Fruit fly (Drosophila melanogaster) whole organism, adult: Measurements from ENCODE around the gene CSN8.
A peak's percentile ranks its signal among the peaks of the same experiment; 100 is the strongest.

Experiments used
- CG11617 ChIP-seq: fragments of 200-800 bp; sonication (Bioruptor generic); optimal IDR thresholded peaks from 2 replicates; lab custom pipeline; 2017; ENCODE audit warnings: mild to moderate bottlenecking, missing biosample characterization, missing genetic modification reagents, missing genetic modification characterization
- CG12768 ChIP-seq: fragments of 200-800 bp; sonication (Bioruptor generic); optimal IDR thresholded peaks from 2 replicates; lab custom pipeline; 2017; ENCODE audit warnings: missing biosample characterization, missing genetic modification characterization, mild to moderate bottlenecking, moderate library complexity, missing genetic modification reagents
- CG14711 ChIP-seq: fragments of 200-800 bp; sonication (Bioruptor generic); optimal IDR thresholded peaks from 2 replicates; lab custom pipeline; 2018; ENCODE audit warnings: missing biosample characterization, mild to moderate bottlenecking, missing genetic modification characterization, moderate library complexity
- CG1620 ChIP-seq: fragments of 200-800 bp; sonication (Bioruptor generic); optimal IDR thresholded peaks from 2 replicates; lab custom pipeline; 2016; ENCODE audit warnings: missing biosample characterization, missing genetic modification characterization
- CG33017 ChIP-seq: fragments of 200-800 bp; sonication (Bioruptor generic); optimal IDR thresholded peaks from 2 replicates; lab custom pipeline; 2018; ENCODE audit warnings: missing biosample characterization, mild to moderate bottlenecking, missing genetic modification characterization, moderate library complexity
- CG5204 ChIP-seq: fragments of 200-800 bp; sonication (Bioruptor generic); optimal IDR thresholded peaks from 2 replicates; lab custom pipeline; 2016; ENCODE audit warnings: missing biosample characterization, missing genetic modification characterization
- CG7045 ChIP-seq: fragments of 200-800 bp; sonication (Bioruptor generic); optimal IDR thresholded peaks from 2 replicates; lab custom pipeline; 2017; ENCODE audit warnings: missing biosample characterization, mild to moderate bottlenecking, missing genetic modification characterization
- CG7101 ChIP-seq: fragments of 200-800 bp; sonication (Bioruptor generic); optimal IDR thresholded peaks from 2 replicates; lab custom pipeline; 2018; ENCODE audit warnings: missing biosample characterization, mild to moderate bottlenecking, missing genetic modification characterization, moderate library complexity
- Clk ChIP-seq: fragments of 200-800 bp; sonication (Bioruptor generic); optimal IDR thresholded peaks from 2 replicates; lab custom pipeline; 2017; ENCODE audit warnings: missing biosample characterization, missing genetic modification characterization
- Crg-1 ChIP-seq: fragments of 200-800 bp; sonication (Bioruptor generic); optimal IDR thresholded peaks from 2 replicates; lab custom pipeline; 2016; ENCODE audit warnings: missing biosample characterization, missing genetic modification characterization
- Hr96 ChIP-seq: fragments of 200-800 bp; sonication (Bioruptor generic); optimal IDR thresholded peaks from 2 replicates; lab custom pipeline; 2016; ENCODE audit warnings: missing biosample characterization, missing genetic modification characterization
- Mnt ChIP-seq: fragments of 200-800 bp; sonication (Bioruptor generic); optimal IDR thresholded peaks from 2 replicates; lab custom pipeline; 2016; ENCODE audit warnings: missing biosample characterization, mild to moderate bottlenecking, missing genetic modification characterization
- bab1 ChIP-seq: fragments of 200-800 bp; sonication (Bioruptor generic); optimal IDR thresholded peaks from 3 replicates; lab custom pipeline; 2019; ENCODE audit warnings: missing biosample characterization, mild to moderate bottlenecking, missing genetic modification characterization, moderate library complexity
- cic ChIP-seq: fragments of 200-800 bp; sonication (Bioruptor generic); optimal IDR thresholded peaks from 2 replicates; lab custom pipeline; 2017; ENCODE audit warnings: missing biosample characterization, mild to moderate bottlenecking, missing genetic modification characterization, moderate library complexity
- cnc ChIP-seq, 2 experiments: fragments of >200 bp; optimal IDR thresholded peaks; 2 replicates each; lab custom pipeline; 2017
- kay ChIP-seq: fragments of 200-800 bp; sonication (Bioruptor generic); peaks from one replicate; lab custom pipeline; 2016; ENCODE audit warnings: missing biosample characterization, missing genetic modification characterization, borderline replicate concordance
- ovo ChIP-seq: fragments of 200-800 bp; sonication (Bioruptor generic); optimal IDR thresholded peaks from 2 replicates; lab custom pipeline; 2016; ENCODE audit warnings: missing biosample characterization, missing genetic modification characterization
- pad ChIP-seq: fragments of 200-800 bp; sonication (Bioruptor generic); optimal IDR thresholded peaks from 3 replicates; lab custom pipeline; 2017; ENCODE audit warnings: missing biosample characterization, missing genetic modification characterization, mild to moderate bottlenecking, moderate library complexity, missing genetic modification reagents
- tj ChIP-seq: fragments of 200-800 bp; sonication (Bioruptor generic); optimal IDR thresholded peaks from 3 replicates; lab custom pipeline; 2017; ENCODE audit warnings: missing biosample characterization, mild to moderate bottlenecking, missing genetic modification characterization, moderate library complexity
- toe ChIP-seq: fragments of 200-800 bp; sonication (Bioruptor generic); optimal IDR thresholded peaks from 2 replicates; lab custom pipeline; 2016; ENCODE audit warnings: missing biosample characterization, missing genetic modification characterization

Gene CSN8

dm6 chr2L:8372248-8372647, 7.6 kb downstream of the CSN8 start:
- TF ChIP-seq cnc (optimal IDR thresholded peaks at IDR 0.05; lab: Kevin White, UChicago) (no peak), CG7101 (tag; lab: Kevin White, UChicago) (no peak), bab1 (GFP tag; lab: Kevin White, UChicago) (no peak), toe (GFP tag; lab: Kevin White, UChicago) (no peak), CG1620 (GFP tag; lab: Kevin White, UChicago) (no peak)

dm6 chr2L:8374235-8374634, 9.6 kb downstream of the CSN8 start, which contains the start of gene Wdr82:
Gene Wdr82, plus strand, starts transcription at chr2L:8374461.
- TF ChIP-seq bab1 (GFP tag; lab: Kevin White, UChicago) (peak; percentile 56), Crg-1 (GFP tag; lab: Kevin White, UChicago) (no peak)

dm6 chr2L:8376717-8377116, 12.1 kb downstream of the CSN8 start, which contains the start of the genes CG13390 and CG17294:
Gene CG13390, minus strand, starts transcription at chr2L:8376797.
Gene CG17294, plus strand, starts transcription at chr2L:8377035.
- peak; percentile 100 for TF ChIP-seq CG7101 (tag; lab: Kevin White, UChicago)
- peak; percentile 100 for TF ChIP-seq bab1 (GFP tag; lab: Kevin White, UChicago)
- TF ChIP-seq CG12768 (GFP tag; lab: Kevin White, UChicago): peak; percentile 100
- peak; percentile 99 for TF ChIP-seq CG11617 (GFP tag; lab: Kevin White, UChicago)
- TF ChIP-seq pad (GFP tag; lab: Kevin White, UChicago): peak; percentile 95
- peak; percentile 93 for TF ChIP-seq cic (GFP tag; lab: Kevin White, UChicago)
- TF ChIP-seq CG5204 (GFP tag; lab: Kevin White, UChicago): no peak
- TF ChIP-seq CG7045 (GFP tag; lab: Kevin White, UChicago): peak; percentile 99
- TF ChIP-seq ovo (GFP tag; lab: Kevin White, UChicago): peak; percentile 88
- peak; percentile 94 for TF ChIP-seq Mnt (GFP tag; lab: Kevin White, UChicago)
- peak; percentile 88 for TF ChIP-seq tj (GFP tag; lab: Kevin White, UChicago)
- peak; percentile 99 for TF ChIP-seq CG33017 (tag; lab: Kevin White, UChicago)
- peak; percentile 98 for TF ChIP-seq Clk (GFP tag; lab: Kevin White, UChicago)
- TF ChIP-seq kay (GFP tag; lab: Kevin White, UChicago): peak; percentile 97
- peak; percentile 99 for TF ChIP-seq CG14711 (tag; lab: Kevin White, UChicago)
- TF ChIP-seq CG1620 (GFP tag; lab: Kevin White, UChicago): peak; percentile 98
- TF ChIP-seq Hr96: peak; percentile 95
- TF ChIP-seq cnc (optimal IDR thresholded peaks at IDR 0.05; lab: Kevin White, UChicago): no peak
- peak; percentile 98 for TF ChIP-seq Crg-1 (GFP tag; lab: Kevin White, UChicago)
- peak; percentile 98 for TF ChIP-seq toe (GFP tag; lab: Kevin White, UChicago)

dm6 chr2L:8381508-8382036, 16.9 kb downstream of the CSN8 start, which contains the start of gene AlaRS:
Gene AlaRS, minus strand, starts transcription at chr2L:8381764.
- peak; percentile 34 for TF ChIP-seq toe (GFP tag; lab: Kevin White, UChicago)
- TF ChIP-seq ovo (GFP tag; lab: Kevin White, UChicago): no peak
- TF ChIP-seq CG11617 (GFP tag; lab: Kevin White, UChicago): peak; percentile 70
- no peak for TF ChIP-seq Hr96
- no peak for TF ChIP-seq Clk (GFP tag; lab: Kevin White, UChicago)
- TF ChIP-seq cic (GFP tag; lab: Kevin White, UChicago): peak; percentile 24
- TF ChIP-seq Crg-1 (GFP tag; lab: Kevin White, UChicago): peak; percentile 30
- TF ChIP-seq kay (GFP tag; lab: Kevin White, UChicago): peak; percentile 87
- peak; percentile 61 for TF ChIP-seq CG12768 (GFP tag; lab: Kevin White, UChicago)
- TF ChIP-seq cnc (optimal IDR thresholded peaks at IDR 0.05; lab: Kevin White, UChicago): no peak
- TF ChIP-seq pad (GFP tag; lab: Kevin White, UChicago): no peak
- TF ChIP-seq Mnt (GFP tag; lab: Kevin White, UChicago): peak; percentile 90
- peak; percentile 37 for TF ChIP-seq CG5204 (GFP tag; lab: Kevin White, UChicago)
- TF ChIP-seq CG7045 (GFP tag; lab: Kevin White, UChicago): peak; percentile 29
- peak; percentile 69 for TF ChIP-seq tj (GFP tag; lab: Kevin White, UChicago)
- peak; percentile 60 for TF ChIP-seq CG33017 (tag; lab: Kevin White, UChicago)
- TF ChIP-seq bab1 (GFP tag; lab: Kevin White, UChicago): peak; percentile 71
- peak; percentile 52 for TF ChIP-seq CG14711 (tag; lab: Kevin White, UChicago)
- peak; percentile 51 for TF ChIP-seq CG7101 (tag; lab: Kevin White, UChicago)
- TF ChIP-seq CG1620 (GFP tag; lab: Kevin White, UChicago): peak; percentile 40

- TF ChIP-seq Mnt (GFP tag; lab: Kevin White, UChicago): peak; percentile 88
- TF ChIP-seq cic (GFP tag; lab: Kevin White, UChicago): peak; percentile 63
- TF ChIP-seq Clk (GFP tag; lab: Kevin White, UChicago): peak; percentile 27
- no peak for TF ChIP-seq cnc (optimal IDR thresholded peaks at IDR 0.05; lab: Kevin White, UChicago)
- peak; percentile 82 for TF ChIP-seq bab1 (GFP tag; lab: Kevin White, UChicago)
- TF ChIP-seq Crg-1 (GFP tag; lab: Kevin White, UChicago): peak; percentile 91
- peak; percentile 88 for TF ChIP-seq CG7101 (tag; lab: Kevin White, UChicago)
- TF ChIP-seq Hr96: peak; percentile 80
- TF ChIP-seq CG12768 (GFP tag; lab: Kevin White, UChicago): peak; percentile 77
- peak; percentile 80 for TF ChIP-seq pad (GFP tag; lab: Kevin White, UChicago)
- peak; percentile 53 for TF ChIP-seq tj (GFP tag; lab: Kevin White, UChicago)
- TF ChIP-seq kay (GFP tag; lab: Kevin White, UChicago): peak; percentile 59
- TF ChIP-seq CG7045 (GFP tag; lab: Kevin White, UChicago): peak; percentile 73
- peak; percentile 70 for TF ChIP-seq CG14711 (tag; lab: Kevin White, UChicago)
- TF ChIP-seq ovo (GFP tag; lab: Kevin White, UChicago): peak; percentile 73
- peak; percentile 72 for TF ChIP-seq CG33017 (tag; lab: Kevin White, UChicago)
- peak; percentile 83 for TF ChIP-seq CG1620 (GFP tag; lab: Kevin White, UChicago)
- TF ChIP-seq CG11617 (GFP tag; lab: Kevin White, UChicago): peak; percentile 62
- peak; percentile 57 for TF ChIP-seq toe (GFP tag; lab: Kevin White, UChicago)
- peak; percentile 62 for TF ChIP-seq CG5204 (GFP tag; lab: Kevin White, UChicago)
Observed at dm6 chr2L:8382646-8383045, 18.0 kb downstream of the CSN8 start, which contains the start of the genes CG13392 and Rcd4. Gene CG13392, minus strand, starts transcription at chr2L:8382807. Gene Rcd4, plus strand, starts transcription at chr2L:8382861.
